Fruit fly (Drosophila melanogaster): Measurements from ENCODE around the gene CG14221.
A peak's percentile ranks its signal among the peaks of the same experiment; 100 is the strongest.

The CG14221 gene

DNA sequence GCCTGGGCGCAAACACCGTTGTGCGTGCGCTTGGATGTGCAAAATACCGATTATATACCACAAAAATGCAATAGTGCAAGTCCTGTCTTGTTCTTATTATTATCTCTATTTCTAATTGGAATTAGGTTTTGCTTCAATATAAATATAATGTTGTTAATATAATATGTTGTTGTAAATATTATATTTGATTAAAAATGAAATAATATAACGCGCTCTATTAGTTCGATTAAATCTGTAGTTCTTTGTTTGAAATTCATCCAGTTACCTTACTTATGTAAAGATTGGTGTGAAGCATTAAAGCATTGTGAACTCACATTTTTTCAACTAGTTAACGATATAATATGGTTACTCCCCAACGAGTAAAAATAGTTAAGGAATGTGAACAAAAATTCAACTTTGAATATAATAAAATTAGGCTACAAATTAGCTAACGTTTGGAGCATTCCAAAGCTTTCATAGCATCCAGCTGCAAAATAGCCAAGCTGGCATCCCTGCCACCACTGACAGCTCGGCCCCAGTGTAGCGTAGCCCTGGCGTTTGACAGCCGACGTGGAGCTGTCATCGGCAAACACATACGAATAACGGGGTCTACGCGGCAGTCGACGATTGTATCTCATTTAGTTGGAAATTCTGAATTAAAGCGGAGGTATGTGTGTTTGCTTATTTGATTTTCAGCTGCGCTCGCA is 21.9 kb upstream of the CG14221 start, which contains the start of the genes CG12237 and Sec61gamma (continued):
- peak; percentile 3 for TF ChIP-seq CG1621 (tag; optimal IDR thresholded peaks at IDR 0.05)
- TF ChIP-seq CG8632 (GFP tag; optimal IDR thresholded peaks at IDR 0.05) = no peak
- no peak for TF ChIP-seq CG11902 (GFP tag; optimal IDR thresholded peaks at IDR 0.05)
- TF ChIP-seq eg (GFP tag; IDR thresholded peaks at IDR 0.05) = 0 out of 3 replicates have a peak, but pooled peaks have one; percentile 8
- no peak for TF ChIP-seq Ets21C (GFP tag; optimal IDR thresholded peaks at IDR 0.05)
- no peak for TF ChIP-seq fd85E (GFP tag; optimal IDR thresholded peaks at IDR 0.05)
- no peak for TF ChIP-seq svp (GFP tag)
- peak; percentile 68 for TF ChIP-seq Eip78C (GFP tag)
- no peak for TF ChIP-seq CG3032 (tag; optimal IDR thresholded peaks at IDR 0.05)
- TF ChIP-seq esn (GFP tag; optimal IDR thresholded peaks at IDR 0.05) = no peak
- TF ChIP-seq CG4318 (GFP tag; optimal IDR thresholded peaks at IDR 0.05) = no peak

DNA sequence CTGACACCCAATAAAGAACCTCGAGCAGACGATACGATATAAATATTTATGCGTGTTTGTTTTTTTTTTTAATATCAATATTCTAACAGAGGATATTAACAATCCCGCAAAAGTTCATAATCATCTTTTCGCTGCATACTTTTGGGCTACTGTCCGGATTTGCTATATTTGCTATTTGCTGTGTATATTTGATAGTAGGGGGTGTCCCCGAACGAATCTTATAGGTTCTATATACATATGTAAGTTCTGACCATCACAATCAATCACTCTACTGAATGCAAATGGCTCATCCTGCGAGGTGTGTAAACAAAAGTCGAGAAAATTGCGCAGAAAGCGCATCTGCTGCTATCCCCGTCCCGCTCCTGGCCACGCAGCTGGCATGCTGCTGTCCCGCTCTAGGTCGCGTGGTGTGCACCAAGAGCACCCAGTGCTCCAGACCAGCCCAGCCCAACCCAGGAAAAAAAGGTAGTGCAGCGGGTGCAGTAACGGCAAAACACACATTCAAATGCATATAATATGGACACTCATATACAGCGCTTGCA is 19.7 kb upstream of the CG14221 start:
- TF ChIP-seq CG9139 (GFP tag; optimal IDR thresholded peaks at IDR 0.05) (no peak), Eip78C (GFP tag) (peak; percentile 68), ss (GFP tag; optimal IDR thresholded peaks at IDR 0.05) (peak in 1 of 2 experiments; percentile 20), CG10631 (GFP tag; optimal IDR thresholded peaks at IDR 0.05) (no peak)

DNA sequence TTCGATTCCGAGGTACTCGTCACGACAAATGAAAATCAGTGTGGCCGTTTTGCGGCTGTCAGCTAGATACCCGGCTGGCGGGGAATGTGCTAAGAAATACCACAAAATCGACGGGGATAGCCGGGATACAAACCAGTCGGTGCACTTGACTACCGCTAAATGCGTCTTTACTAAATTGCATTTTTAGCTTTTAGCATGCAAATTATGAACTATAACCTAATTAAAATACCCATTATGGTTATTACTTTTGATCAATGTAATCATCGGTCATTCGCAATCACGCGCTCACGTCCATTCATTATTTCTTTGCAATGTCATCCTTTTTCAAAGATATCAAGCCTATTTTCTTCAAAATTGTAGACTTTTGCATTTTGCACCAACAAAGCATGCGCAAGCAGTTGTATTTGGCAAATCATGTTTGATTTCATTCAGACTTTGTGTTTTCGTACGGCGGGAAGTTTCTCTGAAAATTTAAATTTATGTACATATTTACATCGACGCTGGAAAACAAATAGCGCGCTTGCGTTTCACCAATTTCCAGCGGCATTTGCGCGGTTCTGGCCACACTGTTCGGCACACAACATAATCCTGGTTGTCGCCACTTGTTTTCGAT is 17.4 kb upstream of the CG14221 start, which contains the start of gene Rcd-1:
Rcd-1 (plus strand) TSS at position 440 of the 613 bp plus-strand sequence.
- TF ChIP-seq CG6163 (GFP tag; IDR thresholded peaks at IDR 0.05) = no peak
- TF ChIP-seq CG11294 (GFP tag; IDR thresholded peaks at IDR 0.05) = no peak
- TF ChIP-seq ss (GFP tag; optimal IDR thresholded peaks at IDR 0.05) = peak in 1 of 2 experiments; percentile 12
- no peak for TF ChIP-seq CG6276 (GFP tag; optimal IDR thresholded peaks at IDR 0.05)
- TF ChIP-seq CG3032 (tag; optimal IDR thresholded peaks at IDR 0.05) = no peak
- TF ChIP-seq salr (GFP tag; optimal IDR thresholded peaks at IDR 0.05) = no peak
- peak; percentile 68 for TF ChIP-seq Eip78C (GFP tag)
- no peak for TF ChIP-seq Hr38 (GFP tag; optimal IDR thresholded peaks at IDR 0.05)
- TF ChIP-seq fkh (GFP tag; optimal IDR thresholded peaks at IDR 0.05) = peak; percentile 90
- TF ChIP-seq Sox14 (GFP tag; optimal IDR thresholded peaks at IDR 0.05) = no peak

DNA sequence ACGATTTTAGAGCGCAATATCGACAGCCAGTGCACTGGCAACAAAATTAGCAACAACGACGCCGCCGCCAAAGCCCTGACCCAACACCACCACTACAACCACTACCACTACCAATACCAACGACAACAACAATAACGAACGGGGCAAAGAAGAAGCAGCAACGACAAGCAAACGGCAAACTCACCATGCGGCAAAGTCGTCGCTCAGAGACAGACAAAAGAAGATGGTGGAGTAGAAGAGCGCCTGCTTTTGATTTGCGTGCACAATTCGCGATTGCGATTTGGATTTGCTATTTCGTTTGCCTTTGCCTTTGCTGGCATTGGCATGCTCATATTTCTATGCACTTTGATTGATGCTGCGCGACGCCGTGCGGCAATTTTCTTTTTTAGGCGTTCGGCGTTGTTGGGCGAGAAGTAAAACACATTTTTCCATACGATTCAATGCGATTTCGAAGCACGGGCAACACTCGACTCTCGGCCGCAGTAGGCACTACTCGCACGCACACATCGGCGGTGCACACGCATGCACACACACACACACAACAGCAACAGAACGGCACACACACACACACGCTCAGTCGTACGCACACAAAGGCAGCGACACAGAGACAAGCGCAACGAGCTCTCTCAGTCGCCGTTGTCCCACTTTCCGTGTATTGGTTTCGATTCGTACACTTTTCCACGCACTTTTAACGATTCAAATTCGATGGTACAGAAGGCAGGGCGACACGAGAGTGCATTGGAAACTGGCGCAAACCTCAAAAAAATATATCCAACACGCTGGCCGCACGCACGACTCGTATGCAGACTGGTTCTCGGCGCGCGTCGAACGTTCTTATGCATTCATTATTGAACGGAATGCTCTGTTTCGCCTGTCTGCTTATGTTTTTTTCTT is 16.6 kb upstream of the CG14221 start:
- TF ChIP-seq fd85E (GFP tag; optimal IDR thresholded peaks at IDR 0.05) (no peak), lz (GFP tag; optimal IDR thresholded peaks at IDR 0.05) (no peak), CG6792 (GFP tag; optimal IDR thresholded peaks at IDR 0.05) (no peak), achi (GFP tag; optimal IDR thresholded peaks at IDR 0.05) (no peak), eg (GFP tag; IDR thresholded peaks at IDR 0.05) (0 out of 3 replicates have a peak, but pooled peaks have one; percentile 6), pdm3 (GFP tag; optimal IDR thresholded peaks at IDR 0.05) (no peak), CG15336 (GFP tag; IDR thresholded peaks at IDR 0.05) (no peak), Eip75B (GFP tag; optimal IDR thresholded peaks at IDR 0.05) (peak; percentile 19), ss (GFP tag; optimal IDR thresholded peaks at IDR 0.05) (peak in 1 of 2 experiments; percentile 1), fd59A (GFP tag; optimal IDR thresholded peaks at IDR 0.05) (no peak), CG8119 (GFP tag; IDR thresholded peaks at IDR 0.05) (0 out of 3 replicates have a peak, but pooled peaks have one; percentile 18), Ets21C (GFP tag; optimal IDR thresholded peaks at IDR 0.05) (no peak), Eip78C (GFP tag) (peak; percentile 59), vri (GFP tag; optimal IDR thresholded peaks at IDR 0.05) (no peak), CG3919 (GFP tag; optimal IDR thresholded peaks at IDR 0.05) (no peak), CG34406 (GFP tag; optimal IDR thresholded peaks at IDR 0.05) (no peak), CG31627 (GFP tag; optimal IDR thresholded peaks at IDR 0.05) (no peak), CG8632 (GFP tag; optimal IDR thresholded peaks at IDR 0.05) (no peak), dsx (GFP tag; optimal IDR thresholded peaks at IDR 0.05; ENCODE audit: poor library complexity, severe bottlenecking) (no peak), net (GFP tag; optimal IDR thresholded peaks at IDR 0.05) (peak; percentile 14), Hr4 (GFP tag; optimal IDR thresholded peaks at IDR 0.05) (no peak), Blimp-1 (GFP tag; optimal IDR thresholded peaks at IDR 0.05) (no peak), dac (GFP tag; optimal IDR thresholded peaks at IDR 0.05) (no peak), CG6808 (GFP tag; optimal IDR thresholded peaks at IDR 0.05) (peak; percentile 15), CG6163 (GFP tag; IDR thresholded peaks at IDR 0.05) (peak; percentile 16; the same call in 1 of the 3 replicates), CG16779 (tag; optimal IDR thresholded peaks at IDR 0.05) (peak; percentile 30)
